Fruit fly (Drosophila melanogaster) whole organism, prepupa: ENCODE results near the gene CG10340.

Experiments
- CG3032 ChIP-seq: fragments of 200-800 bp; optimal IDR thresholded peaks from 2 replicates; lab custom pipeline; 2019; ENCODE audit warnings: missing biosample characterization, mild to moderate bottlenecking, missing genetic modification characterization, moderate library complexity
- CG6854 ChIP-seq: fragments of 200-800 bp; sonication (Bioruptor generic); optimal IDR thresholded peaks from 2 replicates; lab custom pipeline; 2017; ENCODE audit warnings: missing biosample characterization, mild to moderate bottlenecking, missing genetic modification characterization
- Smox ChIP-seq: fragments of 200-800 bp; sonication (Bioruptor generic); optimal IDR thresholded peaks from 3 replicates; lab custom pipeline; 2016; ENCODE audit warnings: missing biosample characterization, missing genetic modification characterization

- TF ChIP-seq CG6854 (peak; percentile 38), Smox (no peak), CG3032 (tag; lab: Kevin White, UChicago) (no peak)
Observed at dm6 chr3R:16624750-16625549, 10.8 kb upstream of the CG10340 start, which contains the start of gene Fas1.
